Worm (Caenorhabditis elegans) whole organism, L2 larva: ENCODE data around the gene lin-37.

ENCODE experiments used
- C34F6.9 ChIP-seq: fragments of 150-350 bp; optimal IDR thresholded peaks from 2 replicates; lab custom pipeline; 2014; ENCODE audit warnings: missing biosample characterization, missing genetic modification characterization
- R02D3.7 ChIP-seq: fragments of 150-350 bp; optimal IDR thresholded peaks from 2 replicates; lab custom pipeline; 2014; ENCODE audit warnings: missing biosample characterization, missing genetic modification characterization
- ZK546.5 ChIP-seq: sonication (generic microtip); optimal IDR thresholded peaks from 2 replicates; lab custom pipeline; 2017; ENCODE audit warnings: missing biosample characterization, missing genetic modification characterization
- alr-1 ChIP-seq: fragments of 150-350 bp; optimal IDR thresholded peaks from 2 replicates; lab custom pipeline; 2014; ENCODE audit warnings: missing biosample characterization, missing genetic modification characterization
- aly-2 ChIP-seq: fragments of 150-350 bp; optimal IDR thresholded peaks from 2 replicates; lab custom pipeline; 2014; ENCODE audit warnings: missing biosample characterization, missing genetic modification characterization
- ama-1 ChIP-seq: fragments of 150-350 bp; optimal IDR thresholded peaks from 2 replicates; lab custom pipeline; 2018; ENCODE audit warnings: inconsistent platforms
- blmp-1 ChIP-seq: sonication (generic microtip); optimal IDR thresholded peaks from 2 replicates; lab custom pipeline; 2017; ENCODE audit warnings: missing genetic modification characterization, mild to moderate bottlenecking, missing compliant biosample characterization, antibody characterized with exemption, moderate library complexity; ENCODE audit not compliant: insufficient read depth
- crh-2 ChIP-seq: sonication (generic microtip); optimal IDR thresholded peaks from 2 replicates; lab custom pipeline; 2017; ENCODE audit warnings: missing biosample characterization, missing genetic modification characterization
- elt-1 ChIP-seq: fragments of 150-350 bp; optimal IDR thresholded peaks from 2 replicates; lab custom pipeline; 2014; ENCODE audit warnings: missing biosample characterization, missing genetic modification characterization
- elt-3 ChIP-seq: sonication (generic microtip); optimal IDR thresholded peaks from 2 replicates; lab custom pipeline; 2017; ENCODE audit warnings: missing biosample characterization, missing genetic modification characterization
- fos-1 ChIP-seq: fragments of 150-350 bp; optimal IDR thresholded peaks from 2 replicates; lab custom pipeline; 2014; ENCODE audit warnings: missing biosample characterization, missing genetic modification characterization
- gmeb-1 ChIP-seq: fragments of 150-350 bp; optimal IDR thresholded peaks from 2 replicates; lab custom pipeline; 2014; ENCODE audit warnings: missing biosample characterization, missing genetic modification characterization
- lin-11 ChIP-seq: fragments of 150-350 bp; sonication (generic microtip); optimal IDR thresholded peaks from 2 replicates; lab custom pipeline; 2014; ENCODE audit warnings: missing biosample characterization, missing genetic modification characterization, inconsistent platforms, mixed read lengths
- lin-13 ChIP-seq: fragments of 150-350 bp; optimal IDR thresholded peaks from 2 replicates; lab custom pipeline; 2014; ENCODE audit warnings: missing biosample characterization, missing genetic modification reagents, missing genetic modification characterization
- lsy-2 ChIP-seq, 2 experiments: fragments of 150-350 bp in 1 of 2; sonication (generic microtip) in 1 of 2; optimal IDR thresholded peaks; 2 replicates each; lab custom pipeline; 2014 to 2017; ENCODE audit warnings: missing biosample characterization in 2 of 2, missing genetic modification characterization in 2 of 2
- mbf-1 ChIP-seq: sonication (generic microtip); optimal IDR thresholded peaks from 2 replicates; lab custom pipeline; 2017; ENCODE audit warnings: missing biosample characterization, missing genetic modification characterization
- nhr-10 ChIP-seq: sonication (generic microtip); optimal IDR thresholded peaks from 2 replicates; lab custom pipeline; 2017; ENCODE audit warnings: missing biosample characterization, missing genetic modification characterization
- nhr-11 ChIP-seq: fragments of 150-350 bp; optimal IDR thresholded peaks from 2 replicates; lab custom pipeline; 2014; ENCODE audit warnings: missing biosample characterization, missing genetic modification characterization
- nhr-12 ChIP-seq: fragments of 150-350 bp; optimal IDR thresholded peaks from 2 replicates; lab custom pipeline; 2014; ENCODE audit warnings: missing biosample characterization, missing genetic modification characterization
- nhr-21 ChIP-seq: fragments of 150-350 bp; optimal IDR thresholded peaks from 2 replicates; lab custom pipeline; 2014; ENCODE audit warnings: missing biosample characterization, missing genetic modification characterization
- nhr-23 ChIP-seq: fragments of 150-350 bp; optimal IDR thresholded peaks from 2 replicates; lab custom pipeline; 2014; ENCODE audit warnings: missing biosample characterization, missing genetic modification reagents, missing genetic modification characterization
- nhr-237 ChIP-seq: fragments of 150-350 bp; optimal IDR thresholded peaks from 2 replicates; lab custom pipeline; 2014; ENCODE audit warnings: missing biosample characterization, missing genetic modification characterization
- nhr-25 ChIP-seq: fragments of 150-350 bp; sonication (generic microtip); optimal IDR thresholded peaks from 3 replicates; lab custom pipeline; 2014; ENCODE audit warnings: missing biosample characterization, missing genetic modification characterization
- nhr-6 ChIP-seq: fragments of 150-350 bp; optimal IDR thresholded peaks from 2 replicates; lab custom pipeline; 2014; ENCODE audit warnings: missing biosample characterization, missing genetic modification characterization
- nhr-77 ChIP-seq: fragments of 150-350 bp; optimal IDR thresholded peaks from 2 replicates; lab custom pipeline; 2014; ENCODE audit warnings: missing biosample characterization, missing genetic modification characterization
- peb-1 ChIP-seq: fragments of 150-350 bp; optimal IDR thresholded peaks from 2 replicates; lab custom pipeline; 2014; ENCODE audit warnings: missing biosample characterization, missing genetic modification characterization
- skn-1 ChIP-seq: sonication (generic microtip); optimal IDR thresholded peaks from 2 replicates; lab custom pipeline; 2017; ENCODE audit warnings: missing biosample characterization, missing genetic modification characterization
- sma-3 ChIP-seq: sonication (generic microtip); optimal IDR thresholded peaks from 2 replicates; lab custom pipeline; 2016; ENCODE audit warnings: missing genetic modification reagents, missing genetic modification characterization, missing compliant biosample characterization
- snpc-4 ChIP-seq: fragments of 150-350 bp; optimal IDR thresholded peaks from 2 replicates; lab custom pipeline; 2014; ENCODE audit warnings: missing biosample characterization, missing genetic modification characterization
- unc-39 ChIP-seq: fragments of 150-350 bp; optimal IDR thresholded peaks from 2 replicates; lab custom pipeline; 2014; ENCODE audit warnings: missing biosample characterization, missing genetic modification characterization
- zag-1 ChIP-seq: fragments of 150-350 bp; optimal IDR thresholded peaks from 2 replicates; lab custom pipeline; 2014; ENCODE audit warnings: missing biosample characterization, missing genetic modification characterization
- ztf-11 ChIP-seq: sonication (generic microtip); optimal IDR thresholded peaks from 2 replicates; lab custom pipeline; 2017; ENCODE audit warnings: missing biosample characterization, missing genetic modification characterization

lin-37 gene

ce11 chrIII:7087180-7087579, 14.8 kb upstream of the lin-37 start:
- peak; percentile 4 for TF ChIP-seq gmeb-1 (tag; lab: Kevin White, UChicago)
- TF ChIP-seq elt-1 (tag; lab: Kevin White, UChicago), result no peak
- TF ChIP-seq, all 48 proteins: peak for 1

- TF ChIP-seq nhr-6 (no peak), ama-1 (lab: Kevin White, UChicago) (no peak), alr-1 (tag; lab: Kevin White, UChicago) (no peak)
- TF ChIP-seq, all 48 proteins: peak for 0
These were observed 12.6 kb upstream of the lin-37 start, which contains the start of gene tofu-7 for ce11 chrIII:7084908-7085307. TSS of gene tofu-7 (minus strand) at chrIII:7085018.

- TF ChIP-seq nhr-10 (tag; lab: Kevin White, UChicago) (no peak), lin-13 (GFP tag; lab: Kevin White, UChicago) (no peak), crh-2 (tag; lab: Kevin White, UChicago) (no peak), elt-1 (tag; lab: Kevin White, UChicago) (no peak), gmeb-1 (tag; lab: Kevin White, UChicago) (no peak), nhr-11 (no peak), lin-11 (no peak), fos-1 (tag; lab: Kevin White, UChicago) (no peak)
These were observed 10.8 kb upstream of the lin-37 start for ce11 chrIII:7083106-7083505.

- TF ChIP-seq fos-1 (tag; lab: Kevin White, UChicago) (peak; percentile 76), nhr-10 (tag; lab: Kevin White, UChicago) (no peak), elt-3 (tag; lab: Kevin White, UChicago) (no peak), unc-39 (no peak), nhr-21 (tag; lab: Kevin White, UChicago) (no peak)
These were observed 9.1 kb upstream of the lin-37 start for ce11 chrIII:7081488-7081887.

- TF ChIP-seq lin-11 (no peak), gmeb-1 (tag; lab: Kevin White, UChicago) (no peak), blmp-1 (tag; lab: Kevin White, UChicago) (no peak), nhr-25 (tag; lab: Kevin White, UChicago) (no peak), aly-2 (tag; lab: Kevin White, UChicago) (no peak), C34F6.9 (no peak), nhr-23 (tag; lab: Kevin White, UChicago) (no peak), mbf-1 (tag; lab: Kevin White, UChicago) (no peak), snpc-4 (no peak), nhr-77 (no peak), sma-3 (GFP tag; lab: Kevin White, UChicago) (no peak), R02D3.7 (tag; lab: Kevin White, UChicago) (no peak), skn-1 (no peak), crh-2 (tag; lab: Kevin White, UChicago) (no peak), ZK546.5 (tag; lab: Kevin White, UChicago) (no peak), zag-1 (tag; lab: Kevin White, UChicago) (no peak), nhr-12 (tag; lab: Kevin White, UChicago) (no peak), lin-13 (GFP tag; lab: Kevin White, UChicago) (no peak), peb-1 (tag; lab: Kevin White, UChicago) (no peak)
These were observed 8.3 kb upstream of the lin-37 start, which contains the start of gene ZK418.7 for ce11 chrIII:7080689-7081088. TSS of gene ZK418.7 (minus strand) at chrIII:7080789.

ce11 chrIII:7078737-7079136, 6.4 kb upstream of the lin-37 start, which contains the start of gene ZK418.6:
TSS of gene ZK418.6 (minus strand) at chrIII:7078837.
- TF ChIP-seq peb-1 (tag; lab: Kevin White, UChicago) (no peak), nhr-12 (tag; lab: Kevin White, UChicago) (no peak), ztf-11 (tag; lab: Kevin White, UChicago) (no peak), nhr-21 (tag; lab: Kevin White, UChicago) (no peak), ama-1 (lab: Kevin White, UChicago) (no peak), gmeb-1 (tag; lab: Kevin White, UChicago) (no peak), nhr-237 (tag; lab: Kevin White, UChicago) (no peak), skn-1 (no peak), fos-1 (tag; lab: Kevin White, UChicago) (no peak), lsy-2 (tag; optimal IDR thresholded peaks at IDR 0.05; lab: Kevin White, UChicago) (no peak)
